Worm (Caenorhabditis elegans): Measurements from ENCODE around the gene C14A4.8.
A peak's percentile ranks its signal among the peaks of the same experiment; 100 is the strongest.

C14A4.8 gene

DNA sequence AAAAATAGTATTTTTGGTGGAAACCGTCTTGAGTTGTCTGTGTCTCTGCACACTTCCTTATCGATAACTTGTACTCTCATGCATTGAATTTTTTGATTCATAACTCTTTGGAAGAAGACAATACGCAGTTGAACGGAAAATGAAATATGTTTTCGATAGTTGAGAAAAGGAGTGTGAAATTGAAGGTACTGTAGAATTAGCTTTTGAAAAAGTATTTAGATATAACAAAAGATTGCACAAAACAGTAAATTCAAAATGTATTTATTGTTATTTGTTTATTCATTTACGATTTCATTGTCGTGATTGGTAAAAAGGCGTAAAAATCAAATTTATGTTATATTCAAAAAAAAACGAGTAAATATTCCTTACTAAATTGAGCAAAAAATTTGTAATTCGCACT is 1.5 kb downstream of the C14A4.8 start, which contains the start of gene C14A4.7:
C14A4.7 (minus strand) TSS at position 101 of the 400 bp plus-strand sequence.
- TF ChIP-seq dve-1 (tag; optimal IDR thresholded peaks at IDR 0.05; ENCODE audit: insufficient read depth) = peak; percentile 9
- TF ChIP-seq lim-7 (GFP tag; IDR thresholded peaks at IDR 0.05) = no peak
- peak; percentile 21 for TF ChIP-seq pqm-1 (tag; optimal IDR thresholded peaks at IDR 0.05)
- TF ChIP-seq mep-1 (tag; optimal IDR thresholded peaks at IDR 0.05) = no peak
- no peak for TF ChIP-seq F10B5.3 (tag; optimal IDR thresholded peaks at IDR 0.05)
- no peak for TF ChIP-seq spr-3 (GFP tag; optimal IDR thresholded peaks at IDR 0.05)

DNA sequence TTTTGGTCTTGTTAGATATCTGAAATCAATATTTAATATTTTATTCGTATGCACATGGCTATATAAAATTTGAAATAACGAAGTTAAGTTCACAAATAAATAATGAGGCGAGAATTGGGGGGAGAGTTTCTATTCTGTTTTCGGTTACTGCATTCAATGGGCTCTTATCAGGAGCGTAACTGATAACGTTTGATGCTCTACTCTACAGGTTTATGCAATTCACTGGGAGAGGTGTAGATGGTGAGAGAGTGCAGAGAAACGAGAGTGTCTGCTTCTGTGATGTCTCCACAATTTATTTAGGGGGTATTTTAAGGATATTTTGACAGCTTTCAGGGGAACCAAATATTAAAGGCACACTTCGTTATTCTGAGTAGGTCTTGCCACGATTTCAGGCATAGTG is 3.2 kb downstream of the C14A4.8 start, which contains the start of gene C14A4.6:
C14A4.6 (minus strand) TSS at position 19 of the 400 bp plus-strand sequence.
- TF ChIP-seq unc-62 (GFP tag; optimal IDR thresholded peaks at IDR 0.05 in 1 of 2) = no peak
- no peak for TF ChIP-seq unc-62 (tag; optimal IDR thresholded peaks at IDR 0.05)
- TF ChIP-seq lsy-2 (tag; optimal IDR thresholded peaks at IDR 0.05) = no peak
- peak; percentile 81 for TF ChIP-seq nhr-28 (tag; optimal IDR thresholded peaks at IDR 0.05)
- TF ChIP-seq hlh-11 (tag; optimal IDR thresholded peaks at IDR 0.05) = peak; percentile 43
- peak; percentile 79 for TF ChIP-seq dve-1 (tag; optimal IDR thresholded peaks at IDR 0.05; ENCODE audit: insufficient read depth)
- TF ChIP-seq pqm-1 (tag; optimal IDR thresholded peaks at IDR 0.05) = peak; percentile 88
- TF ChIP-seq mes-2 (tag; optimal IDR thresholded peaks at IDR 0.05; ENCODE audit: poor library complexity, severe bottlenecking) = peak; percentile 35
- no peak for TF ChIP-seq daf-16 (GFP tag; optimal IDR thresholded peaks at IDR 0.05)
- TF ChIP-seq daf-16 (tag; optimal IDR thresholded peaks at IDR 0.05) = peak; percentile 76
- peak; percentile 47; the same call in 1 of the 2 replicates for TF ChIP-seq dmd-6 (GFP tag; IDR thresholded peaks at IDR 0.05)
- no peak for TF ChIP-seq dmd-8 (GFP tag; IDR thresholded peaks at IDR 0.05)

DNA sequence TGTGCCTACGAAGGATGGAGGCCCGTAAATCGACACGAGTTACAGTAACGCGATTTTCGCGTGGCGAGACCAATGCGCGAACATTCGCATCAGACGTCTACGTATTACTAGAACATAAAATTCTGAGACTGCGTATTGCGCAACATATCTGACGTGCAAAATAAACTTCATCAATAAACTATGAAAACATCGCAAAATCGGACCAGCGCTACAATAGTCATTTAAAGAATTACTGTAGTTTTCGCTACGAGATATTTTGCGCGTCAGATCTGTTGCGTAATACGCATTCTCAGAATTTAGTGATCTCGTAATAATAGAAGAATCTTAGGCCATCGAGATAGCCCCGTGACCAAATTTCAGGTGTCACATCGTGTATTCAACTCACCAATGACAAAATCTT is 3.6 kb downstream of the C14A4.8 start:
- TF ChIP-seq aha-1 (tag) = no peak
- no peak for TF ChIP-seq nhr-48 (tag; optimal IDR thresholded peaks at IDR 0.05)
- TF ChIP-seq skn-1 (tag; optimal IDR thresholded peaks at IDR 0.05) = no peak
- TF ChIP-seq dve-1 (tag; optimal IDR thresholded peaks at IDR 0.05; ENCODE audit: insufficient read depth) = no peak
- no peak for TF ChIP-seq unc-62 (GFP tag; optimal IDR thresholded peaks at IDR 0.05 in 1 of 2)
- TF ChIP-seq unc-62 (tag; optimal IDR thresholded peaks at IDR 0.05) = no peak
- no peak for TF ChIP-seq mxl-2 (GFP tag; conservative IDR thresholded peaks at IDR 0.05)
- no peak for TF ChIP-seq aly-2 (tag; optimal IDR thresholded peaks at IDR 0.05)
- no peak for TF ChIP-seq R02D3.7 (tag; optimal IDR thresholded peaks at IDR 0.05)

DNA sequence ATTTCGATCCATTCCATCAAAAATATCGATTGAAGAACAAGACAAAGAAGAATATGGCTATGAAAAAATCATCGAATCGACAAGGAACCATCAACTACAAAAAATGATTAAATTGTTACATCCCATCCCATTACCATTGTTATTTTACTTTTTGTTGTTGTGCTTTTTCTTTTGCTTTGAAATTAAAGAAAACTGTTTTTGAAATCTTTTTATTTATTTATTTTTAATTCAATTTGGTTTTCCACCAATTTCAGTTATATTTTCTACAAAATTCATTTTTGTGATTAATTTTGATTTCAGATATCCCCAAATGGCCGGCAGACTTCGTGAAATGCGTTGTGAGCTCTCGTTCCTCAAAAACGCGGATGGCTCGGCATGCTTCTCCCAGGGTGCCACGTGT is 5.5 kb downstream of the C14A4.8 start, which contains the start of gene crn-5:
crn-5 (plus strand) TSS at position 301 of the 400 bp plus-strand sequence.
- TF ChIP-seq gei-8 (GFP tag; optimal IDR thresholded peaks at IDR 0.05) (no peak), fos-1 (tag; optimal IDR thresholded peaks at IDR 0.05) (no peak), nhr-76 (tag; optimal IDR thresholded peaks at IDR 0.05) (no peak), egl-43 (GFP tag; IDR thresholded peaks at IDR 0.05) (no peak)

DNA sequence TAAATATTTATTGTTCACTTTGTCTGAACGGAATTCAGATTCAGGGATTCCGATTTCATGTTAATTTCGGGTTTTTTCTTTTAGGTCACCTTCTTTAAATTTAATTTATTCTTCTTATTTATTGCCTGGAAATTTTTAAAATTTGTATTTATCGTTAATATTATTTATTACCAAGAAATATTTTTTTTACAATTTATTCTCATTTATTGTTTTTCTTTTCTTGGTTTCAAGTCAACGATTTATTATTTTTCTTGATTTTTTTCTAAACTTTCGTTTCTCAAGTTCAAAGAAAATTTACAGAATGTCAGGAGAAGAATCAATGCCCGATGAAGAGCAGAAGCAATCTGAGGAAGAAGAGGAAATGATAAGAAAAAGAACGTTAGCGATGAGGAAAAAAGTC is 10.2 kb downstream of the C14A4.8 start, which contains the start of gene crn-3:
crn-3 (plus strand) TSS at position 301 of the 400 bp plus-strand sequence.
- no peak for TF ChIP-seq hlh-11 (tag; optimal IDR thresholded peaks at IDR 0.05)
- no peak for TF ChIP-seq ZK546.5 (tag; optimal IDR thresholded peaks at IDR 0.05)
- no peak for TF ChIP-seq fos-1 (tag; optimal IDR thresholded peaks at IDR 0.05)
- no peak for TF ChIP-seq ceh-20 (GFP tag; IDR thresholded peaks at IDR 0.05)
- TF ChIP-seq F26F4.8 (GFP tag; conservative IDR thresholded peaks at IDR 0.05) = no peak
- TF ChIP-seq fkh-10 (GFP tag; optimal IDR thresholded peaks at IDR 0.05) = no peak
- no peak for TF ChIP-seq egl-43 (GFP tag; IDR thresholded peaks at IDR 0.05)
- TF ChIP-seq daf-12 (tag; optimal IDR thresholded peaks at IDR 0.05) = no peak
- TF ChIP-seq unc-62 (GFP tag; optimal IDR thresholded peaks at IDR 0.05 in 1 of 2) = no peak
- TF ChIP-seq unc-62 (tag; optimal IDR thresholded peaks at IDR 0.05) = no peak

DNA sequence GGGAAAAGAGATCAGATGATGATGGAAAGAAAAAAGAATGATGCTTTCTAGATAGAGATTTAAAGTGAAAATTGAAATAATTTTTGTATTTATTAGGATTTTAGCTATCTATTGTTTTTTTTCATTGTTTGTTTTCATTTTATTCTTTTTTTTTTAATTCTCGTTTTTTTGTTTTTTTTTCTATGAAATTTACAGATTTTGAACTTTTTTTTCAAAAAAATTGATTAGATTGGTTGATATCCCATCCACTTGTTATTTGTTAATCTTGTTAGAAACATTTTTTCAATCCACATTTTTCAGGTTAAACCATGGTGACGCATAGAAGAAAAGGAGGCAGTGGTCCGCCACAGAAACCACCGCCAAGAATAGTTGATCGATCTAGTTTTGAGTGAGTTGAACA is 13.9 kb downstream of the C14A4.8 start, which contains the start of gene algn-9:
algn-9 (plus strand) TSS at position 301 of the 400 bp plus-strand sequence.
- no peak for TF ChIP-seq duxl-1 (tag; optimal IDR thresholded peaks at IDR 0.05; ENCODE audit: poor library complexity)
- no peak for TF ChIP-seq mxl-3 (GFP tag; optimal IDR thresholded peaks at IDR 0.05)
- no peak for TF ChIP-seq Y105C5A.15 (GFP tag; IDR thresholded peaks at IDR 0.05)
- no peak for TF ChIP-seq ctbp-1 (GFP tag; IDR thresholded peaks at IDR 0.05)
- TF ChIP-seq sdz-12 (GFP tag; optimal IDR thresholded peaks at IDR 0.05) = no peak
- no peak for TF ChIP-seq nhr-237 (tag; optimal IDR thresholded peaks at IDR 0.05)
- TF ChIP-seq unc-62 (GFP tag; optimal IDR thresholded peaks at IDR 0.05 in 1 of 2) = no peak
- no peak for TF ChIP-seq unc-62 (tag; optimal IDR thresholded peaks at IDR 0.05)
- no peak for TF ChIP-seq unc-130 (GFP tag; optimal IDR thresholded peaks at IDR 0.05)
- TF ChIP-seq nhr-10 (tag; optimal IDR thresholded peaks at IDR 0.05) = no peak
- no peak for TF ChIP-seq hmg-1.1 (GFP tag; IDR thresholded peaks at IDR 0.05)
- TF ChIP-seq jun-1 (tag; optimal IDR thresholded peaks at IDR 0.05) = no peak

All from whole organism, L4 larva.